Worm (Caenorhabditis elegans) whole organism, early embryonic: ENCODE results near the gene F19B2.5.

Source experiments
- B0310.2 ChIP-seq: sonication (generic microtip); optimal IDR thresholded peaks from 2 replicates; lab custom pipeline; 2016; ENCODE audit warnings: mild to moderate bottlenecking, missing genetic modification characterization, missing compliant biosample characterization
- ama-1 ChIP-seq: fragments of 150-350 bp; optimal IDR thresholded peaks from 2 replicates; lab custom pipeline; 2014
- ceh-36 ChIP-seq: sonication (generic microtip); optimal IDR thresholded peaks from 2 replicates; lab custom pipeline; 2016; ENCODE audit warnings: missing genetic modification characterization, inconsistent platforms, missing compliant biosample characterization
- ets-7 ChIP-seq: sonication (generic microtip); optimal IDR thresholded peaks from 2 replicates; lab custom pipeline; 2016; ENCODE audit warnings: missing genotype, missing genetic modification characterization, missing compliant biosample characterization
- flt-1 ChIP-seq: fragments of 200-800 bp; sonication (Bioruptor generic); IDR thresholded peaks from 2 replicates; pipeline ENCODE4 v1.3.6; 2022; ENCODE audit warnings: missing genetic modification characterization, missing compliant biosample characterization
- hnd-1 ChIP-seq: sonication (generic microtip); optimal IDR thresholded peaks from 2 replicates; lab custom pipeline; 2016; ENCODE audit warnings: missing genetic modification characterization, missing compliant biosample characterization
- pes-1 ChIP-seq: fragments of 200-800 bp; sonication (Bioruptor generic); IDR thresholded peaks from 2 replicates; pipeline ENCODE4 v1.3.6; 2022; ENCODE audit warnings: missing genetic modification reagents, missing genetic modification characterization, missing compliant biosample characterization
- sea-1 ChIP-seq: fragments of 200-800 bp; sonication (Bioruptor generic); conservative IDR thresholded peaks from 2 replicates; pipeline ENCODE4 v1.3.6; 2022; ENCODE audit warnings: missing genetic modification characterization, missing compliant biosample characterization

DNA sequence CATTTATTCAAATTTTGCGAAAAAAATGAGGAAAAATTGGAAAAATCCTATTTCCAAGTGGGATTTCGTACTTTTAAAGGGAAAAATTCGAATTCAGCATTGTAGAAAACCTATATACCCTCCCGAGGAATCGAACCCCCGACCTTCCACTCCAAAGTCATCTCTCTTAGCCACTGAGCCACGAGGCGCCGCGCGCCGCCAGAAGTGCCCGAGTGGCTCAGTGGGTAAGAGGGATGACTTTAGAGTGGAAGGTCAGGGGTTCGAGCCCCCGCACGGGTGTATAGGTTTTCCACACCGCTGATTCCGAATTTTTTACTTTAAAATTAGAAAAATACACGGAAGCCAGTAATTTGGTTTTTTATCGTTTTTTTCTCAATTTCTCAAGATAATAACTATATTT lies 29.2 kb downstream of the F19B2.5 start:
- TF ChIP-seq ama-1 (lab: Kevin White, UChicago) (no peak), sea-1 (GFP tag; lab: Robert Waterston, UW) (no peak), ets-7 (tag; lab: Kevin White, UChicago) (no peak), flt-1 (no peak), hnd-1 (tag; lab: Kevin White, UChicago) (no peak), B0310.2 (tag; lab: Kevin White, UChicago) (no peak), ceh-36 (tag; lab: Kevin White, UChicago) (no peak), pes-1 (no peak)
